Worm (Caenorhabditis elegans) whole organism, young adult: ENCODE data around the gene acdh-9.
A peak's percentile ranks its signal among the peaks of the same experiment; 100 is the strongest.

Experiments used
- B0336.3 ChIP-seq: fragments of 200-800 bp; sonication (Bioruptor generic); IDR thresholded peaks from 2 replicates; pipeline ENCODE4 v1.3.6; 2022; ENCODE audit warnings: missing genetic modification characterization, missing compliant biosample characterization
- D2030.7 ChIP-seq: fragments of 200-800 bp; sonication (Bioruptor generic); IDR thresholded peaks from 2 replicates; pipeline ENCODE4 v1.3.6; 2022; ENCODE audit warnings: missing genetic modification reagents, missing genetic modification characterization, missing compliant biosample characterization
- F10E7.11 ChIP-seq: sonication (generic microtip); optimal IDR thresholded peaks from 2 replicates; lab custom pipeline; 2017; ENCODE audit warnings: mild to moderate bottlenecking, missing genetic modification characterization, moderate library complexity, missing compliant biosample characterization
- F33H1.4 ChIP-seq: fragments of 200-800 bp; sonication (Bioruptor generic); IDR thresholded peaks from 2 replicates; pipeline ENCODE4 v1.3.6; 2022; ENCODE audit warnings: missing genetic modification reagents, missing genetic modification characterization, missing compliant biosample characterization
- F57A8.1 ChIP-seq: fragments of 200-800 bp; sonication (Bioruptor generic); optimal IDR thresholded peaks from 2 replicates; lab custom pipeline; 2018; ENCODE audit warnings: mild to moderate bottlenecking, missing genetic modification characterization, moderate library complexity, missing compliant biosample characterization
- K11D2.4 ChIP-seq: fragments of 200-800 bp; sonication (Bioruptor generic); IDR thresholded peaks from 2 replicates; pipeline ENCODE4 v1.3.6; 2022; ENCODE audit warnings: missing genetic modification reagents, missing genetic modification characterization, missing compliant biosample characterization
- T07F8.4 ChIP-seq: sonication (generic microtip); optimal IDR thresholded peaks from 2 replicates; lab custom pipeline; 2016; ENCODE audit warnings: mild to moderate bottlenecking, missing genetic modification characterization, moderate library complexity, missing compliant biosample characterization
- ama-1 ChIP-seq, 3 experiments: fragments of 150-350 bp in 1 of 3; sonication (generic microtip) in 2 of 3; optimal IDR thresholded peaks; 2 replicates each; lab custom pipeline; 2014 to 2018; ENCODE audit warnings: missing biosample characterization in 2 of 3, missing genetic modification characterization in 2 of 3, missing genetic modification reagents in 2 of 3
- aptf-2 ChIP-seq: fragments of 200-800 bp; sonication (Bioruptor generic); conservative IDR thresholded peaks from 2 replicates; pipeline ENCODE4 v1.3.6; 2022; ENCODE audit warnings: missing genetic modification reagents, missing genetic modification characterization, missing compliant biosample characterization
- athp-1 ChIP-seq: sonication (generic microtip); optimal IDR thresholded peaks from 2 replicates; lab custom pipeline; 2017; ENCODE audit warnings: mild to moderate bottlenecking, missing genetic modification characterization, missing compliant biosample characterization
- attf-5 ChIP-seq: fragments of 200-800 bp; sonication (Bioruptor generic); optimal IDR thresholded peaks from 2 replicates; lab custom pipeline; 2018; ENCODE audit warnings: mild to moderate bottlenecking, missing genetic modification characterization, missing compliant biosample characterization
- bed-2 ChIP-seq: fragments of 200-800 bp; sonication (Bioruptor generic); IDR thresholded peaks from 2 replicates; pipeline ENCODE4 v1.3.6; 2022; ENCODE audit warnings: missing genetic modification reagents, missing genetic modification characterization, missing compliant biosample characterization
- dpff-1 ChIP-seq: sonication (generic microtip); optimal IDR thresholded peaks from 2 replicates; lab custom pipeline; 2017; ENCODE audit warnings: mild to moderate bottlenecking, missing genetic modification characterization, missing compliant biosample characterization
- dpl-1 ChIP-seq: fragments of 150-350 bp; optimal IDR thresholded peaks from 2 replicates; lab custom pipeline; 2014; ENCODE audit warnings: missing biosample characterization, missing genetic modification reagents, missing genetic modification characterization
- egl-18 ChIP-seq: fragments of 200-800 bp; sonication (Bioruptor generic); IDR thresholded peaks from 2 replicates; pipeline ENCODE4 v1.3.6; 2022; ENCODE audit warnings: missing genetic modification reagents, missing genetic modification characterization, missing compliant biosample characterization
- egrh-3 ChIP-seq: fragments of 200-800 bp; sonication (Bioruptor generic); IDR thresholded peaks from 2 replicates; pipeline ENCODE4 v1.3.6; 2022; ENCODE audit warnings: missing genetic modification reagents, missing genetic modification characterization, missing compliant biosample characterization
- ekl-4 ChIP-seq: fragments of 200-800 bp; sonication (Bioruptor generic); IDR thresholded peaks from 2 replicates; pipeline ENCODE4 v1.3.6; 2022; ENCODE audit warnings: missing genetic modification reagents, missing genetic modification characterization, missing compliant biosample characterization
- hrde-1 ChIP-seq: sonication (generic microtip); optimal IDR thresholded peaks from 2 replicates; lab custom pipeline; 2016; ENCODE audit warnings: missing genetic modification characterization, mild to moderate bottlenecking, missing compliant biosample characterization, moderate library complexity, missing genotype, missing genetic modification reagents, borderline replicate concordance
- lin-35 ChIP-seq, 3 experiments: fragments of 150-350 bp in 2 of 3; sonication (generic microtip) in 1 of 3; optimal IDR thresholded peaks; 2 replicates each; lab custom pipeline; 2014 to 2018; ENCODE audit warnings: missing biosample characterization in 3 of 3, missing genetic modification characterization in 3 of 3, missing genetic modification reagents in 3 of 3
- lsl-1 ChIP-seq: fragments of 200-800 bp; sonication (Bioruptor generic); optimal IDR thresholded peaks from 2 replicates; lab custom pipeline; 2018; ENCODE audit warnings: mild to moderate bottlenecking, missing genetic modification characterization, moderate library complexity, missing compliant biosample characterization
- madf-6 ChIP-seq: fragments of 200-800 bp; sonication (Bioruptor generic); IDR thresholded peaks from 2 replicates; pipeline ENCODE4 v1.3.6; 2022; ENCODE audit warnings: missing genetic modification reagents, missing genetic modification characterization, missing compliant biosample characterization
- mcd-1 ChIP-seq: fragments of 200-800 bp; sonication (Bioruptor generic); IDR thresholded peaks from 2 replicates; pipeline ENCODE4 v1.3.6; 2022; ENCODE audit warnings: missing genetic modification reagents, missing genetic modification characterization, missing compliant biosample characterization
- mel-28 ChIP-seq: sonication (generic microtip); optimal IDR thresholded peaks from 2 replicates; lab custom pipeline; 2016; ENCODE audit warnings: borderline replicate concordance, mild to moderate bottlenecking, missing genetic modification characterization, missing compliant biosample characterization
- mes-4 ChIP-seq: sonication (generic microtip); optimal IDR thresholded peaks from 2 replicates; lab custom pipeline; 2016; ENCODE audit warnings: missing genotype, missing genetic modification characterization, missing compliant biosample characterization
- nfya-1 ChIP-seq: sonication (generic microtip); optimal IDR thresholded peaks from 2 replicates; lab custom pipeline; 2017; ENCODE audit warnings: antibody characterized with exemption, missing compliant biosample characterization, missing genetic modification characterization, borderline replicate concordance; ENCODE audit not compliant: insufficient read depth
- nhr-179 ChIP-seq: sonication (generic microtip); optimal IDR thresholded peaks from 2 replicates; lab custom pipeline; 2016; ENCODE audit warnings: mild to moderate bottlenecking, missing genetic modification characterization, missing compliant biosample characterization
- nhr-27 ChIP-seq: fragments of 200-800 bp; sonication (Bioruptor generic); optimal IDR thresholded peaks from 2 replicates; lab custom pipeline; 2018; ENCODE audit warnings: mild to moderate bottlenecking, missing genetic modification characterization, moderate library complexity, missing compliant biosample characterization
- nhr-80 ChIP-seq: sonication (generic microtip); optimal IDR thresholded peaks from 2 replicates; lab custom pipeline; 2016; ENCODE audit warnings: missing genetic modification characterization, missing compliant biosample characterization
- pha-4 ChIP-seq: fragments of 150-350 bp; sonication (generic microtip); optimal IDR thresholded peaks from 2 replicates; lab custom pipeline; 2014; ENCODE audit warnings: missing biosample characterization, missing genetic modification reagents, missing genetic modification characterization
- rec-8 ChIP-seq, 2 experiments: sonication (generic microtip); optimal IDR thresholded peaks; 2 replicates each; lab custom pipeline; 2016; ENCODE audit warnings: mild to moderate bottlenecking in 2 of 2, missing genetic modification characterization in 2 of 2, missing genetic modification reagents in 2 of 2, missing genotype in 2 of 2, missing biosample characterization in 1 of 2, missing compliant biosample characterization in 1 of 2, moderate library complexity in 1 of 2
- snpc-1.3 ChIP-seq: sonication (generic microtip); optimal IDR thresholded peaks from 2 replicates; lab custom pipeline; 2017; ENCODE audit warnings: missing genetic modification characterization, mild to moderate bottlenecking, missing compliant biosample characterization, antibody characterized with exemption, moderate library complexity, missing genotype, missing genetic modification reagents; ENCODE audit not compliant: insufficient read depth
- snpc-4 ChIP-seq, 5 experiments: fragments of 150-350 bp in 1 of 5; sonication (generic microtip) in 4 of 5; optimal IDR thresholded peaks; 2 replicates each; lab custom pipeline; 2014 to 2018; ENCODE audit warnings: missing genetic modification characterization in 5 of 5, missing biosample characterization in 3 of 5, antibody characterized with exemption in 2 of 5, mild to moderate bottlenecking in 2 of 5, missing compliant biosample characterization in 2 of 5, missing genotype in 2 of 5, moderate library complexity in 2 of 5, missing genetic modification reagents in 1 of 5
- tbx-9 ChIP-seq: sonication (generic microtip); optimal IDR thresholded peaks from 2 replicates; lab custom pipeline; 2016; ENCODE audit warnings: borderline replicate concordance, missing genetic modification characterization, inconsistent platforms, missing compliant biosample characterization
- tlf-1 ChIP-seq: fragments of 200-800 bp; sonication (Bioruptor generic); optimal IDR thresholded peaks from 2 replicates; lab custom pipeline; 2018; ENCODE audit warnings: mild to moderate bottlenecking, missing genetic modification characterization, missing compliant biosample characterization
- unc-130 ChIP-seq: sonication (generic microtip); optimal IDR thresholded peaks from 2 replicates; lab custom pipeline; 2016; ENCODE audit warnings: missing genetic modification reagents, missing genetic modification characterization, missing compliant biosample characterization
- zfh-2 ChIP-seq: fragments of 200-800 bp; sonication (Bioruptor generic); conservative IDR thresholded peaks from 2 replicates; pipeline ENCODE4 v1.3.6; 2022; ENCODE audit warnings: missing genetic modification reagents, missing genetic modification characterization, missing compliant biosample characterization
- ztf-18 ChIP-seq: sonication (generic microtip); optimal IDR thresholded peaks from 2 replicates; lab custom pipeline; 2016; ENCODE audit warnings: missing genotype, mild to moderate bottlenecking, missing genetic modification characterization, missing compliant biosample characterization
- ztf-22 ChIP-seq: fragments of 200-800 bp; sonication (Bioruptor generic); optimal IDR thresholded peaks from 2 replicates; lab custom pipeline; 2018; ENCODE audit warnings: mild to moderate bottlenecking, missing genetic modification characterization, moderate library complexity, missing compliant biosample characterization
- ztf-28 ChIP-seq: fragments of 200-800 bp; sonication (Bioruptor generic); IDR thresholded peaks from 2 replicates; pipeline ENCODE4 v1.3.6; 2022; ENCODE audit warnings: missing genetic modification reagents, missing genetic modification characterization, missing compliant biosample characterization
- ztf-6 ChIP-seq: fragments of 200-800 bp; sonication (Bioruptor generic); IDR thresholded peaks from 2 replicates; pipeline ENCODE4 v1.3.6; 2022; ENCODE audit warnings: missing genetic modification reagents, missing genetic modification characterization, missing compliant biosample characterization

Gene acdh-9

DNA sequence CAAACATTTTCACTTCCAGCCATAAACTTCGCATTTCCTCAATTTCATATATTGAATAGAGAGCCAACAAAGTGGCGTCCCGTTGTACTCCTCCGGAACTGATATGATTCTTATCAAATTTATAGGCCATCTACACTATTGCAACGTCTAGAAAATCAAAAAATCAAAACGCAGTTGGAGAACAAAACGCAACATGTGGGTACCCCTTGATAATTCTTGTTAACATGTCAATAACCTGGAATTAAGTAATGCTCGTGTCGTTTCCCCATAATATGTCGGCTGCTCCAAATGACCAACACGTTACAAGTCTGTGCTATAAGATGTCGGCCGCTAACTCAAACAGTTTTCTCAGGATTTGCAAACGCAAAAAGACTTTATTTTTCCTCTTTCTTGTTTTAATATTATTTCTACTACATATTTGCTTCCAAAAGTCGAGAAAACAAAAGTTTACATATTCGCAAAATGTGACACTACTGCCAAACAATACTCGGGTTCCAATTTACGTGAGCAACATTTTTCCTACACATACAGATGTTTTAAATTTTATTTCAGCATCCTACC is 32.3 kb upstream of the acdh-9 start (continued):
- no peak for TF ChIP-seq mes-4
- peak; percentile 79 for TF ChIP-seq nhr-80

DNA sequence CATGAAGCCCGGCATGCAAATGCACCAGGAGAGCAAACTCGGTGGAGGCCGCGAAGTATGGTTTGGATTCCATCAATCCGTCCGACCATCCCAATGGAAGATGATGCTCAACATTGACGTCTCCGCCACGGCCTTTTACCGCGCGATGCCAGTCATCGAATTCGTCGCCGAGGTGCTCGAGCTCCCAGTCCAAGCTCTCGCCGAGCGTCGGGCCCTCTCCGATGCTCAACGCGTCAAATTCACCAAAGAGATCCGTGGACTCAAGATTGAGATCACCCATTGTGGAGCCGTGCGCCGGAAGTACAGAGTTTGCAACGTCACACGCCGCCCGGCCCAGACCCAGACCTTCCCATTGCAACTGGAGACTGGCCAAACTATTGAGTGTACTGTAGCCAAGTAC is 27.3 kb upstream of the acdh-9 start:
- TF ChIP-seq snpc-1.3 (tag; lab: Kevin White, UChicago): no peak
- no peak for TF ChIP-seq F33H1.4
- no peak for TF ChIP-seq ztf-6 (GFP tag; lab: Robert Waterston, UW)
- no peak for TF ChIP-seq bed-2 (GFP tag; lab: Robert Waterston, UW)
- TF ChIP-seq zfh-2 (GFP tag; lab: Robert Waterston, UW): peak; percentile 51; the same call in 1 of the 2 replicates
- TF ChIP-seq egrh-3 (GFP tag; lab: Robert Waterston, UW): peak; percentile 24; the same call in 1 of the 2 replicates

ce11 chrII:872993-873787 is 24.8 kb upstream of the acdh-9 start, which contains the start of gene alg-2:
alg-2 (plus strand) TSS chrII:873212.
- no peak for TF ChIP-seq F10E7.11 (tag; lab: Kevin White, UChicago)
- peak; percentile 91 for TF ChIP-seq madf-6 (GFP tag; lab: Robert Waterston, UW)
- TF ChIP-seq unc-130 (GFP tag; lab: Kevin White, UChicago): no peak
- TF ChIP-seq rec-8 (tag; optimal IDR thresholded peaks at IDR 0.05; lab: Kevin White, UChicago): no peak
- TF ChIP-seq athp-1 (tag; lab: Kevin White, UChicago): no peak
- no peak for TF ChIP-seq nfya-1
- no peak for TF ChIP-seq snpc-4 (GFP tag; optimal IDR thresholded peaks at IDR 0.05; lab: Kevin White, UChicago)
- no peak for TF ChIP-seq snpc-4 (tag; optimal IDR thresholded peaks at IDR 0.05; lab: Kevin White, UChicago)
- TF ChIP-seq ztf-22 (GFP tag; lab: Kevin White, UChicago): no peak
- TF ChIP-seq ztf-6 (GFP tag; lab: Robert Waterston, UW): no peak
- no peak for TF ChIP-seq ekl-4 (GFP tag; lab: Robert Waterston, UW)
- no peak for TF ChIP-seq F57A8.1 (GFP tag; lab: Kevin White, UChicago)
- no peak for TF ChIP-seq snpc-1.3 (tag; lab: Kevin White, UChicago)
- TF ChIP-seq egl-18 (GFP tag; lab: Robert Waterston, UW): no peak
- TF ChIP-seq mcd-1: peak; percentile 56
- peak; percentile 91 for TF ChIP-seq ztf-18 (tag; lab: Kevin White, UChicago)
- peak; percentile 46 for TF ChIP-seq dpl-1 (GFP tag; lab: Kevin White, UChicago)
- peak; percentile 43 for TF ChIP-seq nhr-80
- peak in 1 of 3 experiments; percentile 29 for TF ChIP-seq lin-35 (GFP tag; optimal IDR thresholded peaks at IDR 0.05; lab: Kevin White, UChicago)
- no peak for TF ChIP-seq dpff-1 (tag; lab: Kevin White, UChicago)
- peak; percentile 86 for TF ChIP-seq aptf-2
- no peak for TF ChIP-seq bed-2 (GFP tag; lab: Robert Waterston, UW)
- TF ChIP-seq lsl-1 (GFP tag; lab: Kevin White, UChicago): peak; percentile 11
- no peak for TF ChIP-seq ama-1 (optimal IDR thresholded peaks at IDR 0.05; lab: Kevin White, UChicago)
- no peak for TF ChIP-seq ama-1 (GFP tag; optimal IDR thresholded peaks at IDR 0.05; lab: Kevin White, UChicago)
- TF ChIP-seq T07F8.4 (tag; lab: Kevin White, UChicago): no peak
- no peak for TF ChIP-seq pha-4 (tag; lab: Kevin White, UChicago)
- TF ChIP-seq tlf-1 (GFP tag; lab: Kevin White, UChicago): no peak
- no peak for TF ChIP-seq nhr-179 (tag; lab: Kevin White, UChicago)
- TF ChIP-seq tbx-9: no peak
- peak; percentile 46; the same call in 1 of the 2 replicates for TF ChIP-seq B0336.3 (GFP tag; lab: Robert Waterston, UW)
- no peak for TF ChIP-seq nhr-27 (tag; lab: Kevin White, UChicago)
- peak; percentile 45 for TF ChIP-seq attf-5
- TF ChIP-seq K11D2.4 (GFP tag; lab: Robert Waterston, UW): no peak
- no peak for TF ChIP-seq mel-28
- no peak for TF ChIP-seq ztf-28 (GFP tag; lab: Robert Waterston, UW)
- peak; percentile 61 for TF ChIP-seq D2030.7 (GFP tag; lab: Robert Waterston, UW)
- TF ChIP-seq hrde-1: no peak
